Worm (Caenorhabditis elegans): Measurements from ENCODE around the gene dnj-10.

dnj-10 gene

DNA sequence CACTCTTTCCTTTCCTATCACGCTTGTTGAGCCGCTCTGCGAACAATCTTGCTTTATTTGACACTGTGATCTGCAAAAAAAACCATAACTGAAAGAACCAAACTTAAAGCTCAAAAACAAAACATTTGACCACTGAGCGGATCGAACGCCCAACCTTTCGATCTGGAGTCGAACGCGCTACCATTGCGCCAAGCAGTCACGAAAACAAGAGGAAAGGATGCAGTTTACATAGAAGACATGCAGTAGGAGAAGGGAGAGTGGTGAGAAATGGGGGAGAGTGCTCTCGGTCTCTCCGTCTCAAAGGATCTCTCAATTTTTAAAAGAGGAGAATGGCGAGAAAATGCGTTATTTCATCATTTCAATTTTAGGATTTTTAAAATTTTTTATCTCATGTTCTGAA, 47.4 kb downstream of the dnj-10 start:
- TF ChIP-seq dox-1 (GFP tag; IDR thresholded peaks at IDR 0.05), result peak; percentile 81
- peak; percentile 81 for TF ChIP-seq attf-5 (GFP tag; optimal IDR thresholded peaks at IDR 0.05)
- peak; percentile 67 for TF ChIP-seq ekl-4 (GFP tag; IDR thresholded peaks at IDR 0.05)
- peak; percentile 69 for TF ChIP-seq hlh-12 (tag; optimal IDR thresholded peaks at IDR 0.05)
- peak; percentile 75 for TF ChIP-seq hrde-1 (tag; optimal IDR thresholded peaks at IDR 0.05; ENCODE audit: borderline replicate concordance)
- TF ChIP-seq die-1 (tag; optimal IDR thresholded peaks at IDR 0.05), result peak; percentile 92
- TF ChIP-seq egrh-3 (GFP tag; IDR thresholded peaks at IDR 0.05), result 0 out of 2 replicates have a peak, but pooled peaks have one; percentile 19
- peak in 1 of 3 experiments; percentile 76 for TF ChIP-seq lin-35 (GFP tag; optimal IDR thresholded peaks at IDR 0.05)
- peak; percentile 66 for TF ChIP-seq lin-54 (GFP tag; optimal IDR thresholded peaks at IDR 0.05)
- TF ChIP-seq mes-4 (tag; optimal IDR thresholded peaks at IDR 0.05), result peak; percentile 52
- TF ChIP-seq athp-1 (tag; optimal IDR thresholded peaks at IDR 0.05), result peak; percentile 92
- peak; percentile 75; the same call in 1 of the 2 replicates for TF ChIP-seq egl-44 (GFP tag; IDR thresholded peaks at IDR 0.05)
- 0 out of 2 replicates have a peak, but pooled peaks have one; percentile 27 for TF ChIP-seq attf-6 (GFP tag; IDR thresholded peaks at IDR 0.05)
- TF ChIP-seq ztf-18 (tag; optimal IDR thresholded peaks at IDR 0.05), result peak; percentile 76
- TF ChIP-seq dpff-1 (tag; optimal IDR thresholded peaks at IDR 0.05), result peak; percentile 32
- TF ChIP-seq madf-10 (tag; optimal IDR thresholded peaks at IDR 0.05), result peak; percentile 70
- peak; percentile 22 for TF ChIP-seq mel-28 (tag; optimal IDR thresholded peaks at IDR 0.05; ENCODE audit: borderline replicate concordance)
- peak; percentile 91 for TF ChIP-seq Y79H2A.3 (GFP tag; conservative IDR thresholded peaks at IDR 0.05)
- TF ChIP-seq nfya-2 (GFP tag; IDR thresholded peaks at IDR 0.05), result no peak
- TF ChIP-seq chd-7 (tag; optimal IDR thresholded peaks at IDR 0.05), result peak; percentile 68
- TF ChIP-seq hmg-20 (GFP tag; IDR thresholded peaks at IDR 0.05), result peak; percentile 85
- no peak for TF ChIP-seq pha-4 (tag; optimal IDR thresholded peaks at IDR 0.05)
- peak; percentile 36; the same call in 1 of the 2 replicates for TF ChIP-seq ztf-6 (GFP tag; IDR thresholded peaks at IDR 0.05)
- TF ChIP-seq efl-1 (GFP tag; optimal IDR thresholded peaks at IDR 0.05), result peak; percentile 39
- TF ChIP-seq ztf-28 (GFP tag; IDR thresholded peaks at IDR 0.05), result no peak
- peak; percentile 98 for TF ChIP-seq tbp1 (GFP tag; optimal IDR thresholded peaks at IDR 0.05)
- TF ChIP-seq ztf-26 (tag; optimal IDR thresholded peaks at IDR 0.05), result peak; percentile 74
- peak; percentile 69 for TF ChIP-seq F10E7.11 (tag; optimal IDR thresholded peaks at IDR 0.05)
- TF ChIP-seq ccch-3 (GFP tag; optimal IDR thresholded peaks at IDR 0.05), result no peak
- peak; percentile 45 for TF ChIP-seq F22D6.2 (tag; optimal IDR thresholded peaks at IDR 0.05)
- no peak for TF ChIP-seq F57C9.4 (tag; optimal IDR thresholded peaks at IDR 0.05)
- TF ChIP-seq Y56A3A.18 (GFP tag; IDR thresholded peaks at IDR 0.05), result peak; percentile 82
- peak; percentile 37 for TF ChIP-seq lsl-1 (GFP tag; optimal IDR thresholded peaks at IDR 0.05)
- TF ChIP-seq Y67H2A.10 (GFP tag; conservative IDR thresholded peaks at IDR 0.05), result no peak
- no peak for TF ChIP-seq sdz-38 (tag; optimal IDR thresholded peaks at IDR 0.05)
- TF ChIP-seq mcd-1 (GFP tag; IDR thresholded peaks at IDR 0.05), result peak; percentile 75
- TF ChIP-seq lir-1 (GFP tag; conservative IDR thresholded peaks at IDR 0.05), result peak; percentile 51; the same call in 1 of the 2 replicates
- peak; percentile 61 for TF ChIP-seq B0035.1 (tag; optimal IDR thresholded peaks at IDR 0.05)
- TF ChIP-seq nhr-80 (tag; optimal IDR thresholded peaks at IDR 0.05), result peak; percentile 34
- peak; percentile 45 for TF ChIP-seq tlf-1 (GFP tag; optimal IDR thresholded peaks at IDR 0.05)
- TF ChIP-seq zim-3 (tag; optimal IDR thresholded peaks at IDR 0.05), result peak; percentile 93
- no peak for TF ChIP-seq lag-1 (GFP tag; IDR thresholded peaks at IDR 0.05)
- TF ChIP-seq ets-4 (GFP tag; optimal IDR thresholded peaks at IDR 0.05), result no peak
- no peak for TF ChIP-seq cebp-1 (GFP tag; IDR thresholded peaks at IDR 0.05)
- TF ChIP-seq cebp-1 (tag; optimal IDR thresholded peaks at IDR 0.05), result peak; percentile 84
- TF ChIP-seq lin-40 (tag; optimal IDR thresholded peaks at IDR 0.05), result peak; percentile 75
- no peak for TF ChIP-seq zfh-2 (GFP tag; conservative IDR thresholded peaks at IDR 0.05)
- 0 out of 2 replicates have a peak, but pooled peaks have one; percentile 55 for TF ChIP-seq madf-3 (GFP tag; IDR thresholded peaks at IDR 0.05)
- TF ChIP-seq ceh-79 (tag; optimal IDR thresholded peaks at IDR 0.05), result no peak

Measured in whole organism, young adult.